Worm (Caenorhabditis elegans) whole organism, late embryonic: ENCODE data around the gene C54D10.5.
A peak's percentile ranks its signal among the peaks of the same experiment; 100 is the strongest.

Experiments used
- C08G9.2 ChIP-seq: sonication (generic microtip); optimal IDR thresholded peaks from 2 replicates; lab custom pipeline; 2016; ENCODE audit warnings: mild to moderate bottlenecking, missing genetic modification characterization, moderate library complexity, missing compliant biosample characterization
- F13H6.1 ChIP-seq: sonication (generic microtip); optimal IDR thresholded peaks from 2 replicates; lab custom pipeline; 2016; ENCODE audit warnings: missing genetic modification characterization, missing compliant biosample characterization
- K02D7.2 ChIP-seq: sonication (generic microtip); optimal IDR thresholded peaks from 2 replicates; lab custom pipeline; 2017; ENCODE audit warnings: mild to moderate bottlenecking, missing genetic modification characterization, missing compliant biosample characterization
- T23F11.4 ChIP-seq: fragments of 200-800 bp; sonication (Bioruptor generic); optimal IDR thresholded peaks from 2 replicates; lab custom pipeline; 2018; ENCODE audit warnings: mild to moderate bottlenecking, missing genetic modification characterization, missing compliant biosample characterization
- Y22D7AL.16 ChIP-seq: sonication (generic microtip); optimal IDR thresholded peaks from 2 replicates; lab custom pipeline; 2016; ENCODE audit warnings: missing genetic modification characterization, missing compliant biosample characterization
- ceh-14 ChIP-seq: sonication (generic microtip); optimal IDR thresholded peaks from 2 replicates; lab custom pipeline; 2016; ENCODE audit warnings: missing genotype, missing genetic modification characterization, missing compliant biosample characterization
- ceh-18 ChIP-seq: sonication (generic microtip); optimal IDR thresholded peaks from 2 replicates; lab custom pipeline; 2016; ENCODE audit warnings: missing genetic modification characterization, missing compliant biosample characterization
- ceh-19 ChIP-seq: fragments of 200-800 bp; sonication (Bioruptor generic); optimal IDR thresholded peaks from 2 replicates; lab custom pipeline; 2018; ENCODE audit warnings: mild to moderate bottlenecking, missing genetic modification characterization, missing compliant biosample characterization
- ceh-24 ChIP-seq: sonication (generic microtip); optimal IDR thresholded peaks from 2 replicates; lab custom pipeline; 2016; ENCODE audit warnings: mild to moderate bottlenecking, missing genetic modification characterization, missing compliant biosample characterization
- ceh-30 ChIP-seq: fragments of 150-350 bp; optimal IDR thresholded peaks from 2 replicates; lab custom pipeline; 2014; ENCODE audit warnings: missing biosample characterization, missing genetic modification characterization
- ceh-34 ChIP-seq: sonication (generic microtip); optimal IDR thresholded peaks from 2 replicates; lab custom pipeline; 2016; ENCODE audit warnings: mild to moderate bottlenecking, missing genetic modification characterization, missing compliant biosample characterization
- ceh-45 ChIP-seq: fragments of 200-800 bp; sonication (Bioruptor generic); IDR thresholded peaks from 2 replicates; pipeline ENCODE4 v1.3.6; 2022; ENCODE audit warnings: missing genetic modification reagents, missing genetic modification characterization, missing compliant biosample characterization
- che-1 ChIP-seq: sonication (generic microtip); optimal IDR thresholded peaks from 2 replicates; lab custom pipeline; 2016; ENCODE audit warnings: mild to moderate bottlenecking, missing genetic modification characterization, missing compliant biosample characterization
- ets-4 ChIP-seq: sonication (generic microtip); optimal IDR thresholded peaks from 2 replicates; lab custom pipeline; 2016; ENCODE audit warnings: missing genetic modification characterization, missing compliant biosample characterization
- fax-1 ChIP-seq: sonication (generic microtip); optimal IDR thresholded peaks from 2 replicates; lab custom pipeline; 2016; ENCODE audit warnings: missing genotype, missing genetic modification characterization, missing compliant biosample characterization
- fkh-6 ChIP-seq: sonication (generic microtip); optimal IDR thresholded peaks from 2 replicates; lab custom pipeline; 2016; ENCODE audit warnings: missing genetic modification characterization, missing compliant biosample characterization
- hlh-15 ChIP-seq: sonication (generic microtip); optimal IDR thresholded peaks from 2 replicates; lab custom pipeline; 2016; ENCODE audit warnings: missing genetic modification characterization, missing compliant biosample characterization
- hlh-6 ChIP-seq: sonication (generic microtip); optimal IDR thresholded peaks from 2 replicates; lab custom pipeline; 2016; ENCODE audit warnings: missing genotype, missing genetic modification characterization, missing compliant biosample characterization
- hlh-8 ChIP-seq: sonication (generic microtip); optimal IDR thresholded peaks from 2 replicates; lab custom pipeline; 2016; ENCODE audit warnings: missing genotype, missing genetic modification characterization, missing compliant biosample characterization
- lim-6 ChIP-seq: sonication (generic microtip); optimal IDR thresholded peaks from 2 replicates; lab custom pipeline; 2016; ENCODE audit warnings: missing genetic modification characterization, missing compliant biosample characterization
- lin-11 ChIP-seq: fragments of 200-800 bp; sonication (Bioruptor generic); optimal IDR thresholded peaks from 2 replicates; lab custom pipeline; 2018; ENCODE audit warnings: mild to moderate bottlenecking, missing genetic modification characterization, missing compliant biosample characterization
- mec-3 ChIP-seq: sonication (generic microtip); optimal IDR thresholded peaks from 2 replicates; lab custom pipeline; 2016; ENCODE audit warnings: borderline replicate concordance, missing genetic modification characterization, missing compliant biosample characterization
- nfya-1 ChIP-seq: sonication (generic microtip); optimal IDR thresholded peaks from 2 replicates; lab custom pipeline; 2017; ENCODE audit warnings: missing genetic modification characterization, mild to moderate bottlenecking, missing compliant biosample characterization, antibody characterized with exemption, moderate library complexity
- odd-2 ChIP-seq: sonication (generic microtip); optimal IDR thresholded peaks from 2 replicates; lab custom pipeline; 2017; ENCODE audit warnings: antibody characterized with exemption, mild to moderate bottlenecking, missing genetic modification characterization, missing compliant biosample characterization
- pros-1 ChIP-seq: fragments of 150-350 bp; optimal IDR thresholded peaks from 2 replicates; lab custom pipeline; 2014; ENCODE audit warnings: missing biosample characterization, missing genetic modification reagents, missing genetic modification characterization
- sdc-2 ChIP-seq: sonication (generic microtip); optimal IDR thresholded peaks from 2 replicates; lab custom pipeline; 2016; ENCODE audit warnings: missing genotype, missing genetic modification characterization, missing compliant biosample characterization
- syd-9 ChIP-seq: sonication (generic microtip); optimal IDR thresholded peaks from 2 replicates; lab custom pipeline; 2016; ENCODE audit warnings: mild to moderate bottlenecking, missing genetic modification characterization, moderate library complexity, missing compliant biosample characterization
- tbx-2 ChIP-seq: sonication (generic microtip); optimal IDR thresholded peaks from 2 replicates; lab custom pipeline; 2016; ENCODE audit warnings: missing genetic modification characterization, missing compliant biosample characterization
- unc-55 ChIP-seq: sonication (generic microtip); optimal IDR thresholded peaks from 2 replicates; lab custom pipeline; 2017; ENCODE audit warnings: missing biosample characterization, missing genetic modification reagents, missing genetic modification characterization

Gene C54D10.5

ce11 chrV:12477139-12477538 is 48.0 kb downstream of the C54D10.5 start:
- no peak for TF ChIP-seq mec-3 (tag; lab: Kevin White, UChicago)
- no peak for TF ChIP-seq lim-6 (tag; lab: Kevin White, UChicago)
- TF ChIP-seq ceh-34 (tag; lab: Kevin White, UChicago), result no peak
- TF ChIP-seq ceh-18, result peak; percentile 69
- no peak for TF ChIP-seq hlh-15 (tag; lab: Kevin White, UChicago)
- no peak for TF ChIP-seq odd-2 (tag; lab: Kevin White, UChicago)
- peak; percentile 33 for TF ChIP-seq unc-55 (GFP tag; lab: Kevin White, UChicago)
- no peak for TF ChIP-seq tbx-2 (tag; lab: Kevin White, UChicago)
- no peak for TF ChIP-seq ceh-45 (GFP tag; lab: Robert Waterston, UW)
- no peak for TF ChIP-seq ets-4 (tag; lab: Kevin White, UChicago)
- no peak for TF ChIP-seq Y22D7AL.16 (tag; lab: Kevin White, UChicago)
- no peak for TF ChIP-seq lin-11
- TF ChIP-seq fkh-6 (tag; lab: Kevin White, UChicago), result no peak

- TF ChIP-seq ceh-45 (GFP tag; lab: Robert Waterston, UW) (no peak), ceh-19 (GFP tag; lab: Kevin White, UChicago) (no peak), ceh-14 (no peak), F13H6.1 (tag; lab: Kevin White, UChicago) (no peak), C08G9.2 (tag; lab: Kevin White, UChicago) (no peak), sdc-2 (tag; lab: Kevin White, UChicago) (no peak), syd-9 (tag; lab: Kevin White, UChicago) (no peak), hlh-6 (tag; lab: Kevin White, UChicago) (no peak), nfya-1 (no peak), K02D7.2 (tag; lab: Kevin White, UChicago) (no peak), pros-1 (no peak), ceh-24 (tag; lab: Kevin White, UChicago) (no peak), che-1 (tag; lab: Kevin White, UChicago) (no peak), ceh-30 (tag; lab: Kevin White, UChicago) (no peak), mec-3 (tag; lab: Kevin White, UChicago) (no peak), T23F11.4 (GFP tag; lab: Kevin White, UChicago) (no peak), hlh-15 (tag; lab: Kevin White, UChicago) (no peak), ceh-34 (tag; lab: Kevin White, UChicago) (no peak)
Observed at ce11 chrV:12478111-12478510, 49.0 kb downstream of the C54D10.5 start, which contains the start of gene atn-1. TSS of gene atn-1 (plus strand) at chrV:12478411.

- peak; percentile 49 for TF ChIP-seq ceh-18
- no peak for TF ChIP-seq fax-1 (tag; lab: Kevin White, UChicago)
- TF ChIP-seq hlh-8 (tag; lab: Kevin White, UChicago), result no peak
Observed at ce11 chrV:12478990-12479389, 49.9 kb downstream of the C54D10.5 start.
